Worm (Caenorhabditis elegans): ENCODE measurements around the gene F44E5.4.

F44E5.4 gene

ce11 chrII:11722164-11722563 is 36.9 kb downstream of the F44E5.4 start:
- TF ChIP-seq aha-1 (tag) (peak; percentile 95), nhr-25 (tag; optimal IDR thresholded peaks at IDR 0.05; ENCODE audit: borderline replicate concordance, insufficient read depth) (no peak), unc-62 (GFP tag; optimal IDR thresholded peaks at IDR 0.05 in 1 of 2) (peak in 1 of 2 experiments; percentile 11), unc-62 (tag; optimal IDR thresholded peaks at IDR 0.05) (no peak), hif-1 (tag; optimal IDR thresholded peaks at IDR 0.05) (peak in 1 of 2 experiments; percentile 61), nhr-11 (tag; optimal IDR thresholded peaks at IDR 0.05) (peak; percentile 11), lir-3 (tag; optimal IDR thresholded peaks at IDR 0.05) (no peak)

DNA sequence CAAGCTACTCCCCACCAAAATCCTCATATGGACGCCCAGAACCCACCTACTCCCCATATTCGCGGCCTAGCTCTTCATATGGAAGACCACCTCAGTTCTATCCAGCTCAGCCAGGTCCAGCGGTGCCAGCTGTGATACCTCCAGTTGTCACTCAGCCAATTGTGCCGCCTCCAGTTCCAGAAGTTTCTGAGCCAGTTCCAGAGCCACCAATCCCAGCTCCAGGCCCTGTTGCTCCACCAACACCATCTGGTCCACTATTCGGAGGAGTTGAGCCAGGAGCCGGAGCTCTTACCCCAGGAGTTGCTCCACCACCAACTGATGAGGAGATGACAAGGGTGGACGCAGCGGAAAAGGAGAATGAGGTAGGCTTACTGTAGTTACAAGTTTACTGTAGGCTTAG is 37.5 kb downstream of the F44E5.4 start:
- no peak for TF ChIP-seq ceh-32 (tag; optimal IDR thresholded peaks at IDR 0.05; ENCODE audit: poor library complexity)
- TF ChIP-seq tag-97 (GFP tag; IDR thresholded peaks at IDR 0.05): no peak
- no peak for TF ChIP-seq nhr-25 (tag; optimal IDR thresholded peaks at IDR 0.05; ENCODE audit: borderline replicate concordance, insufficient read depth)
- 0 out of 2 replicates have a peak, but pooled peaks have one; percentile 6 for TF ChIP-seq egl-43 (GFP tag; IDR thresholded peaks at IDR 0.05)
- TF ChIP-seq hlh-11 (tag; optimal IDR thresholded peaks at IDR 0.05): no peak
- no peak for TF ChIP-seq spr-1 (tag; optimal IDR thresholded peaks at IDR 0.05)
- TF ChIP-seq set-16 (GFP tag; IDR thresholded peaks at IDR 0.05): peak; percentile 79
- TF ChIP-seq php-3 (GFP tag; IDR thresholded peaks at IDR 0.05): 0 out of 2 replicates have a peak, but pooled peaks have one; percentile 26
- TF ChIP-seq unc-130 (GFP tag; optimal IDR thresholded peaks at IDR 0.05): no peak
- TF ChIP-seq F49E8.2 (tag; optimal IDR thresholded peaks at IDR 0.05; ENCODE audit: borderline replicate concordance): no peak
- TF ChIP-seq nhr-28 (tag; optimal IDR thresholded peaks at IDR 0.05): no peak
- no peak for TF ChIP-seq snpc-1.2 (GFP tag; IDR thresholded peaks at IDR 0.05)

DNA sequence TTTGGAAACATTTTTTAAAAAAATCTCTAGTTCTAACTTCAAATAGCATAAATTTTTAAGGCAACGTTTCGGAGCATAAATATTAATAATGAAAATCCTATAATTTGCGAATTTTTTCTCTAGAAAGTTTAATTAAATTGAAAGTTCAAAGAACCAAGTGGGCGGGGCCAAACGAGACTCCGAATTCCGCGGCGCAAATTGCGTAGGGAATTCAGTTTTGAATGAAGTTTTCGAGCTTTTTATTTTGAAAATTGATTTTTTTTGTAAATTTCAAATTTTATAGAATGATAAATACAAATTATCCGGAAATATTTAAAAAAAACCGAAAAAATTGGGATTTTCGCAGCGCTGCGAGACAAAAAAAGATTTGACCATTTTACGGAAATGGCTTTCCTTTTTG is 38.3 kb downstream of the F44E5.4 start:
- TF ChIP-seq nhr-11 (tag; optimal IDR thresholded peaks at IDR 0.05): no peak
- TF ChIP-seq spr-3 (GFP tag; optimal IDR thresholded peaks at IDR 0.05): peak; percentile 77
- TF ChIP-seq gei-8 (GFP tag; optimal IDR thresholded peaks at IDR 0.05): no peak
- TF ChIP-seq unc-39 (tag; optimal IDR thresholded peaks at IDR 0.05): no peak
- no peak for TF ChIP-seq ZK546.5 (tag; optimal IDR thresholded peaks at IDR 0.05)
- peak; percentile 71 for TF ChIP-seq Y48G9A.11 (GFP tag; IDR thresholded peaks at IDR 0.05)
- TF ChIP-seq dpl-1 (GFP tag; optimal IDR thresholded peaks at IDR 0.05): no peak
- TF ChIP-seq ceh-62 (tag; optimal IDR thresholded peaks at IDR 0.05): no peak
- peak; percentile 89 for TF ChIP-seq spr-1 (tag; optimal IDR thresholded peaks at IDR 0.05)
- TF ChIP-seq duxl-1 (tag; optimal IDR thresholded peaks at IDR 0.05; ENCODE audit: poor library complexity): no peak
- TF ChIP-seq skn-1 (tag; optimal IDR thresholded peaks at IDR 0.05): no peak
- TF ChIP-seq T20F7.1 (GFP tag; optimal IDR thresholded peaks at IDR 0.05): peak; percentile 87
- TF ChIP-seq zip-2 (tag; optimal IDR thresholded peaks at IDR 0.05): no peak
- TF ChIP-seq F44E2.7 (GFP tag; IDR thresholded peaks at IDR 0.05): no peak
- TF ChIP-seq unc-62 (GFP tag; optimal IDR thresholded peaks at IDR 0.05 in 1 of 2): no peak
- TF ChIP-seq unc-62 (tag; optimal IDR thresholded peaks at IDR 0.05): no peak
- no peak for TF ChIP-seq lin-29 (GFP tag; IDR thresholded peaks at IDR 0.05)
- TF ChIP-seq tag-97 (GFP tag; IDR thresholded peaks at IDR 0.05): no peak
- no peak for TF ChIP-seq F26F4.8 (GFP tag; conservative IDR thresholded peaks at IDR 0.05)
- TF ChIP-seq vab-7 (GFP tag; IDR thresholded peaks at IDR 0.05): no peak
- TF ChIP-seq mep-1 (tag; optimal IDR thresholded peaks at IDR 0.05): no peak
- no peak for TF ChIP-seq ZK337.2 (GFP tag; IDR thresholded peaks at IDR 0.05)
- no peak for TF ChIP-seq zag-1 (tag; optimal IDR thresholded peaks at IDR 0.05)
- TF ChIP-seq attf-4 (tag; optimal IDR thresholded peaks at IDR 0.05): no peak
- no peak for TF ChIP-seq madf-5 (GFP tag; IDR thresholded peaks at IDR 0.05)
- TF ChIP-seq zfp-3 (GFP tag; conservative IDR thresholded peaks at IDR 0.05): no peak
- TF ChIP-seq Y105C5A.15 (GFP tag; IDR thresholded peaks at IDR 0.05): no peak
- TF ChIP-seq hif-1 (tag; optimal IDR thresholded peaks at IDR 0.05): no peak
- TF ChIP-seq lin-39 (tag; optimal IDR thresholded peaks at IDR 0.05): no peak
- no peak for TF ChIP-seq nhr-111 (GFP tag; optimal IDR thresholded peaks at IDR 0.05)
